ENCODE assay signal across 1 fruit fly cellular context in the genomic region with DNA sequence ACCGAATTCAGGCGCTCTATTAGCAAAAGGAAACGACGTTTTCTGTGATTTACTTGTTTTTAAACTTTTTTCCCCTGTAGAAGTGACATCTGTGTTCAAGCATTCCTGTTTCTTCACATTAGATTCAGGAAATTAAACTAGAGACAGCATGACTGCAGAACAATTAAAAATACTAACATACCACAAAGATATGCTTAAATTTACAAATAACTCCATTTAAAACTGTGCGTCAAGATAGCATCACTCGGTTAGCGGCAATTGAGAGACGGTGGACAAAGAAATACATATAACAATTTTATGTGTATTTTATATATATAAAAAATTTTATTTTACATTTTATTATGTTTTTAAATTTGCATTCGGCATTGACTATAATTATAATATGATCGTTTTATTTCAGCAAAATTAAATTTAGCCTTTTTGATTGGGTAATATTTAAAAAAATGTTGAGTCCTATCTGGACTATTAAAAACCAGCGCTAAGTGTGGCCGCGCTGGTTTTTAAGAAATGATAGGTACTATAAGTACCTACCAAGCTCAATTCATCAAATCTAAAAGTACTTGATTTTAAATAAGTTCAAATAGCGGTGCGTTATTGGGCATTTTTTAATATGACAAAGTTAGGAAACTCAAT.
TF ChIP-seq lines count a peak whose summit lies in the region.

A gene (minus strand): TSS at position 144 of the 633 bp plus-strand sequence.

TF ChIP-seq in whole organism, embryonic, 481 proteins besides CTCF, POLR2A, EP300 and RAD21 (continued from another document):
- no peak for TF ChIP-seq hth (optimal IDR thresholded peaks at IDR 0.05; lab: Kevin White, UChicago)
- no peak for TF ChIP-seq her (GFP tag; optimal IDR thresholded peaks at IDR 0.05; lab: Kevin White, UChicago)
- peak; percentile 39 for TF ChIP-seq phol (tag; optimal IDR thresholded peaks at IDR 0.05; lab: Kevin White, UChicago)
- no peak for TF ChIP-seq CG12155 (GFP tag; optimal IDR thresholded peaks at IDR 0.05; lab: Kevin White, UChicago)
- TF ChIP-seq inv (GFP tag; IDR thresholded peaks at IDR 0.05; lab: Robert Waterston, UW; ENCODE audit: partially characterized antibody) = no peak
- TF ChIP-seq ATbp (GFP tag; optimal IDR thresholded peaks at IDR 0.05; lab: Kevin White, UChicago) = no peak
- TF ChIP-seq CG30431 (GFP tag; optimal IDR thresholded peaks at IDR 0.05; lab: Kevin White, UChicago) = no peak
- no peak for TF ChIP-seq CG4854 (GFP tag; optimal IDR thresholded peaks at IDR 0.05; lab: Kevin White, UChicago)
- TF ChIP-seq CG9215 (GFP tag; IDR thresholded peaks at IDR 0.05; lab: Robert Waterston, UW) = no peak
- TF ChIP-seq CG42726 (GFP tag; IDR thresholded peaks at IDR 0.05; lab: Robert Waterston, UW; ENCODE audit: partially characterized antibody) = no peak
- TF ChIP-seq CG1603 (tag; optimal IDR thresholded peaks at IDR 0.05; lab: Kevin White, UChicago) = peak; percentile 100
- no peak for TF ChIP-seq CG10147 (GFP tag; optimal IDR thresholded peaks at IDR 0.05; lab: Kevin White, UChicago)
- no peak for TF ChIP-seq CG7839 (tag; optimal IDR thresholded peaks at IDR 0.05; lab: Kevin White, UChicago)
- no peak for TF ChIP-seq HmgZ (tag; optimal IDR thresholded peaks at IDR 0.05; lab: Kevin White, UChicago)
- peak; percentile 17 for TF ChIP-seq CG12659 (GFP tag; optimal IDR thresholded peaks at IDR 0.05; lab: Kevin White, UChicago)
- no peak for TF ChIP-seq CG3847 (GFP tag; IDR thresholded peaks at IDR 0.05; lab: Robert Waterston, UW)
- peak; percentile 85 for TF ChIP-seq pfk (GFP tag; optimal IDR thresholded peaks at IDR 0.05; lab: Kevin White, UChicago)
- TF ChIP-seq gro (GFP tag; optimal IDR thresholded peaks at IDR 0.05; lab: Kevin White, UChicago) = no peak
- no peak for TF ChIP-seq CG6683 (GFP tag; optimal IDR thresholded peaks at IDR 0.05; lab: Kevin White, UChicago)
- TF ChIP-seq sisA (GFP tag; IDR thresholded peaks at IDR 0.05; lab: Robert Waterston, UW) = no peak
- TF ChIP-seq Jarid2 (GFP tag; optimal IDR thresholded peaks at IDR 0.05; lab: Kevin White, UChicago) = no peak
- TF ChIP-seq CG1024 (GFP tag; IDR thresholded peaks at IDR 0.05; lab: Robert Waterston, UW) = peak; percentile 97
- no peak for TF ChIP-seq slou (GFP tag; optimal IDR thresholded peaks at IDR 0.05; lab: Kevin White, UChicago)
- TF ChIP-seq bbx (GFP tag; IDR thresholded peaks at IDR 0.05; lab: Robert Waterston, UW; ENCODE audit: partially characterized antibody) = no peak
- no peak for TF ChIP-seq cad (GFP tag; optimal IDR thresholded peaks at IDR 0.05; lab: Kevin White, UChicago)
- TF ChIP-seq ara (GFP tag; IDR thresholded peaks at IDR 0.05; lab: Robert Waterston, UW) = no peak
- no peak for TF ChIP-seq br (optimal IDR thresholded peaks at IDR 0.05; lab: Kevin White, UChicago)
- TF ChIP-seq nau (GFP tag; optimal IDR thresholded peaks at IDR 0.05; lab: Kevin White, UChicago) = no peak
- TF ChIP-seq trh (GFP tag; optimal IDR thresholded peaks at IDR 0.05; lab: Kevin White, UChicago) = no peak
- TF ChIP-seq Nf-YA (GFP tag; IDR thresholded peaks at IDR 0.05; lab: Robert Waterston, UW) = no peak
- no peak for TF ChIP-seq CG1647 (GFP tag; optimal IDR thresholded peaks at IDR 0.05; lab: Kevin White, UChicago)
- no peak for TF ChIP-seq crol (GFP tag; IDR thresholded peaks at IDR 0.05; lab: Robert Waterston, UW)
- no peak for TF ChIP-seq CG31224 (GFP tag; IDR thresholded peaks at IDR 0.05; lab: Robert Waterston, UW)
- TF ChIP-seq CG1832 (GFP tag; optimal IDR thresholded peaks at IDR 0.05; lab: Kevin White, UChicago) = no peak
- no peak for TF ChIP-seq CG43689 (GFP tag; IDR thresholded peaks at IDR 0.05; lab: Robert Waterston, UW)
- TF ChIP-seq CG2678 (tag; optimal IDR thresholded peaks at IDR 0.05; lab: Kevin White, UChicago) = no peak
- TF ChIP-seq CG15696 (tag; optimal IDR thresholded peaks at IDR 0.05; lab: Kevin White, UChicago) = no peak
- TF ChIP-seq CG18262 (tag; optimal IDR thresholded peaks at IDR 0.05; lab: Kevin White, UChicago) = no peak
- no peak for TF ChIP-seq CG17612 (GFP tag; IDR thresholded peaks at IDR 0.05; lab: Robert Waterston, UW)
- no peak for TF ChIP-seq CG7271 (tag; optimal IDR thresholded peaks at IDR 0.05; lab: Kevin White, UChicago)
- no peak for TF ChIP-seq zf30C (GFP tag; optimal IDR thresholded peaks at IDR 0.05; lab: Kevin White, UChicago)
- TF ChIP-seq run (tag; optimal IDR thresholded peaks at IDR 0.05; lab: Kevin White, UChicago) = no peak
- no peak for TF ChIP-seq TFAM (GFP tag; optimal IDR thresholded peaks at IDR 0.05; lab: Kevin White, UChicago)
- no peak for TF ChIP-seq cg (GFP tag; optimal IDR thresholded peaks at IDR 0.05; lab: Kevin White, UChicago)
- TF ChIP-seq Ssrp (tag; optimal IDR thresholded peaks at IDR 0.05; lab: Kevin White, UChicago) = no peak
- no peak for TF ChIP-seq ro (GFP tag; IDR thresholded peaks at IDR 0.05; lab: Robert Waterston, UW)
- no peak for TF ChIP-seq H2.0 (GFP tag; IDR thresholded peaks at IDR 0.05; lab: Robert Waterston, UW)
- TF ChIP-seq mirr (GFP tag; optimal IDR thresholded peaks at IDR 0.05; lab: Kevin White, UChicago) = no peak
- TF ChIP-seq D (optimal IDR thresholded peaks at IDR 0.05; lab: Kevin White, UChicago) = no peak
- TF ChIP-seq D (GFP tag; optimal IDR thresholded peaks at IDR 0.05; lab: Kevin White, UChicago) = no peak
- TF ChIP-seq Nf-YB (GFP tag; optimal IDR thresholded peaks at IDR 0.05; lab: Kevin White, UChicago) = no peak
- TF ChIP-seq fd64A (GFP tag; optimal IDR thresholded peaks at IDR 0.05; lab: Kevin White, UChicago) = no peak
- no peak for TF ChIP-seq Hr3 (GFP tag; optimal IDR thresholded peaks at IDR 0.05; lab: Kevin White, UChicago)
- TF ChIP-seq Meics (GFP tag; optimal IDR thresholded peaks at IDR 0.05; lab: Kevin White, UChicago) = no peak
- TF ChIP-seq Optix (GFP tag; IDR thresholded peaks at IDR 0.05; lab: Robert Waterston, UW) = no peak
- no peak for TF ChIP-seq CG6689 (GFP tag; IDR thresholded peaks at IDR 0.05; lab: Robert Waterston, UW)
- TF ChIP-seq CG11695 (GFP tag; IDR thresholded peaks at IDR 0.05; lab: Robert Waterston, UW) = no peak
- TF ChIP-seq Ets97D (GFP tag; optimal IDR thresholded peaks at IDR 0.05; lab: Kevin White, UChicago) = peak; percentile 45
- TF ChIP-seq CG4820 (GFP tag; optimal IDR thresholded peaks at IDR 0.05; lab: Kevin White, UChicago) = no peak
- TF ChIP-seq Usf (GFP tag; optimal IDR thresholded peaks at IDR 0.05; lab: Kevin White, UChicago) = no peak
- TF ChIP-seq zfh1 (GFP tag; IDR thresholded peaks at IDR 0.05; lab: Robert Waterston, UW) = no peak
- no peak for TF ChIP-seq Poxn (GFP tag; IDR thresholded peaks at IDR 0.05; lab: Robert Waterston, UW)
- no peak for TF ChIP-seq sima (GFP tag; optimal IDR thresholded peaks at IDR 0.05; lab: Kevin White, UChicago)
- peak; percentile 96 for TF ChIP-seq CG17802 (tag; optimal IDR thresholded peaks at IDR 0.05; lab: Kevin White, UChicago)
- no peak for TF ChIP-seq tgo (GFP tag; IDR thresholded peaks at IDR 0.05; lab: Robert Waterston, UW)
- no peak for TF ChIP-seq dimm (GFP tag; IDR thresholded peaks at IDR 0.05; lab: Robert Waterston, UW)
- no peak for TF ChIP-seq cwo (GFP tag; optimal IDR thresholded peaks at IDR 0.05; lab: Kevin White, UChicago)
- no peak for TF ChIP-seq schlank (tag; optimal IDR thresholded peaks at IDR 0.05; lab: Kevin White, UChicago)
- no peak for TF ChIP-seq pum (GFP tag; optimal IDR thresholded peaks at IDR 0.05; lab: Kevin White, UChicago)
- no peak for TF ChIP-seq CG32767 (GFP tag; IDR thresholded peaks at IDR 0.05; lab: Robert Waterston, UW)
- TF ChIP-seq Taf1 (GFP tag; IDR thresholded peaks at IDR 0.05; lab: Robert Waterston, UW) = no peak
- TF ChIP-seq insv (GFP tag; optimal IDR thresholded peaks at IDR 0.05; lab: Kevin White, UChicago) = no peak
- TF ChIP-seq CG31365 (tag; optimal IDR thresholded peaks at IDR 0.05; lab: Kevin White, UChicago) = no peak
- no peak for TF ChIP-seq CHES-1-like (GFP tag; optimal IDR thresholded peaks at IDR 0.05; lab: Kevin White, UChicago)
- TF ChIP-seq usp (GFP tag; optimal IDR thresholded peaks at IDR 0.05; lab: Kevin White, UChicago) = no peak
- no peak for TF ChIP-seq CG16863 (GFP tag; optimal IDR thresholded peaks at IDR 0.05; lab: Kevin White, UChicago)
- TF ChIP-seq CG11723 (GFP tag; optimal IDR thresholded peaks at IDR 0.05; lab: Kevin White, UChicago) = peak; percentile 46
- TF ChIP-seq Ets65A (GFP tag; lab: Kevin White, UChicago) = peak; percentile 49
- TF ChIP-seq nom (GFP tag; optimal IDR thresholded peaks at IDR 0.05; lab: Kevin White, UChicago) = no peak
- no peak for TF ChIP-seq nerfin-1 (tag; optimal IDR thresholded peaks at IDR 0.05; lab: Kevin White, UChicago)
- TF ChIP-seq ftz-f1 (GFP tag; optimal IDR thresholded peaks at IDR 0.05; lab: Kevin White, UChicago) = no peak
- no peak for TF ChIP-seq ERR (GFP tag; optimal IDR thresholded peaks at IDR 0.05; lab: Kevin White, UChicago)
- no peak for TF ChIP-seq Dip2 (GFP tag; IDR thresholded peaks at IDR 0.05; lab: Robert Waterston, UW)
- TF ChIP-seq sug (tag; optimal IDR thresholded peaks at IDR 0.05; lab: Kevin White, UChicago) = no peak
- no peak for TF ChIP-seq ken (GFP tag; IDR thresholded peaks at IDR 0.05; lab: Robert Waterston, UW)
- TF ChIP-seq Asciz (GFP tag; optimal IDR thresholded peaks at IDR 0.05; lab: Kevin White, UChicago) = no peak
- no peak for TF ChIP-seq CG12299 (tag; optimal IDR thresholded peaks at IDR 0.05; lab: Kevin White, UChicago)
- no peak for TF ChIP-seq CG34376 (GFP tag; optimal IDR thresholded peaks at IDR 0.05; lab: Kevin White, UChicago)
- TF ChIP-seq CG3065 (GFP tag; optimal IDR thresholded peaks at IDR 0.05; lab: Kevin White, UChicago) = no peak
- peak; percentile 59 for TF ChIP-seq MBD-R2 (GFP tag; IDR thresholded peaks at IDR 0.05; lab: Robert Waterston, UW)
- TF ChIP-seq ewg (GFP tag; optimal IDR thresholded peaks at IDR 0.05; lab: Kevin White, UChicago) = no peak
- no peak for TF ChIP-seq CG14860 (GFP tag; IDR thresholded peaks at IDR 0.05; lab: Robert Waterston, UW; ENCODE audit: partially characterized antibody)
- no peak for TF ChIP-seq CG17186 (GFP tag; optimal IDR thresholded peaks at IDR 0.05; lab: Kevin White, UChicago)
- no peak for TF ChIP-seq dan (GFP tag; IDR thresholded peaks at IDR 0.05; lab: Robert Waterston, UW)
- TF ChIP-seq esg (GFP tag; conservative IDR thresholded peaks at IDR 0.05; lab: Robert Waterston, UW) = no peak
- no peak for TF ChIP-seq CG9876 (GFP tag; optimal IDR thresholded peaks at IDR 0.05; lab: Kevin White, UChicago)
- no peak for TF ChIP-seq bigmax (GFP tag; optimal IDR thresholded peaks at IDR 0.05; lab: Kevin White, UChicago)
- TF ChIP-seq croc (GFP tag; conservative IDR thresholded peaks at IDR 0.05; lab: Robert Waterston, UW) = no peak
- TF ChIP-seq CG5953 (GFP tag; IDR thresholded peaks at IDR 0.05; lab: Robert Waterston, UW) = no peak
- no peak for TF ChIP-seq CG14710 (tag; optimal IDR thresholded peaks at IDR 0.05; lab: Kevin White, UChicago)
- no peak for TF ChIP-seq CG8290 (GFP tag; optimal IDR thresholded peaks at IDR 0.05; lab: Kevin White, UChicago)
- peak in 1 of 2 experiments; percentile 33 for TF ChIP-seq CG8290 (tag; optimal IDR thresholded peaks at IDR 0.05; lab: Kevin White, UChicago)
- no peak for TF ChIP-seq CG7372 (GFP tag; IDR thresholded peaks at IDR 0.05; lab: Robert Waterston, UW)
- TF ChIP-seq kay (GFP tag; optimal IDR thresholded peaks at IDR 0.05; lab: Kevin White, UChicago) = no peak
- TF ChIP-seq ranshi (GFP tag; IDR thresholded peaks at IDR 0.05; lab: Robert Waterston, UW) = no peak
- no peak for TF ChIP-seq CG6272 (GFP tag; IDR thresholded peaks at IDR 0.05; lab: Robert Waterston, UW)
- no peak for TF ChIP-seq mam (GFP tag; optimal IDR thresholded peaks at IDR 0.05; lab: Kevin White, UChicago)
- TF ChIP-seq disco-r (GFP tag; optimal IDR thresholded peaks at IDR 0.05; lab: Kevin White, UChicago) = no peak
- peak; percentile 50 for TF ChIP-seq MESR4 (GFP tag; optimal IDR thresholded peaks at IDR 0.05; lab: Kevin White, UChicago)
- no peak for TF ChIP-seq wdn (GFP tag; IDR thresholded peaks at IDR 0.05; lab: Robert Waterston, UW)
- peak; percentile 27 for TF ChIP-seq Abd-B (GFP tag; optimal IDR thresholded peaks at IDR 0.05; lab: Kevin White, UChicago)
